Fruit fly (Drosophila melanogaster): ENCODE measurements around the gene CG34002.

dm6 chr3L:17814036-17814435, 44.2 kb upstream of the CG34002 start, which contains the start of gene Cln3:
- TF ChIP-seq CG17806 (tag; optimal IDR thresholded peaks at IDR 0.05) (no peak), Pif1B (GFP tag; optimal IDR thresholded peaks at IDR 0.05) (no peak), Ets98B (GFP tag; IDR thresholded peaks at IDR 0.05) (no peak), EcR (GFP tag; optimal IDR thresholded peaks at IDR 0.05) (no peak), CG14655 (GFP tag; optimal IDR thresholded peaks at IDR 0.05) (no peak), CG9948 (tag; optimal IDR thresholded peaks at IDR 0.05) (no peak), CG4496 (GFP tag; IDR thresholded peaks at IDR 0.05) (no peak), CG34367 (tag; optimal IDR thresholded peaks at IDR 0.05) (no peak), fd96Ca (GFP tag; IDR thresholded peaks at IDR 0.05) (no peak)
